Worm (Caenorhabditis elegans): Measurements from ENCODE around the gene F47B8.18.

- TF ChIP-seq cog-1 (tag; optimal IDR thresholded peaks at IDR 0.05) (no peak), ztf-29 (GFP tag; IDR thresholded peaks at IDR 0.05) (no peak), flt-1 (GFP tag; IDR thresholded peaks at IDR 0.05) (no peak)
Measured at ce11 chrV:14299569-14300064, 25.6 kb downstream of the F47B8.18 start, which contains the start of the genes spig-3 and F14D7.12.

All from whole organism, midembryonic.